Worm (Caenorhabditis elegans) whole organism, L1 larva: ENCODE results near the gene T25D3.4.

Experiments used
- fos-1 ChIP-seq: fragments of 150-350 bp; optimal IDR thresholded peaks from 2 replicates; lab custom pipeline; 2014; ENCODE audit warnings: missing biosample characterization, missing genetic modification characterization
- isw-1 ChIP-seq: fragments of 200-800 bp; sonication (Bioruptor generic); IDR thresholded peaks from 2 replicates; pipeline ENCODE4 v1.3.6; 2022; ENCODE audit warnings: missing genetic modification characterization, missing compliant biosample characterization
- ztf-11 ChIP-seq, 2 experiments: sonication (generic microtip); optimal IDR thresholded peaks; 2 replicates each; lab custom pipeline; 2016 to 2017; ENCODE audit warnings: missing genetic modification characterization in 2 of 2, missing biosample characterization in 1 of 2, missing compliant biosample characterization in 1 of 2

DNA sequence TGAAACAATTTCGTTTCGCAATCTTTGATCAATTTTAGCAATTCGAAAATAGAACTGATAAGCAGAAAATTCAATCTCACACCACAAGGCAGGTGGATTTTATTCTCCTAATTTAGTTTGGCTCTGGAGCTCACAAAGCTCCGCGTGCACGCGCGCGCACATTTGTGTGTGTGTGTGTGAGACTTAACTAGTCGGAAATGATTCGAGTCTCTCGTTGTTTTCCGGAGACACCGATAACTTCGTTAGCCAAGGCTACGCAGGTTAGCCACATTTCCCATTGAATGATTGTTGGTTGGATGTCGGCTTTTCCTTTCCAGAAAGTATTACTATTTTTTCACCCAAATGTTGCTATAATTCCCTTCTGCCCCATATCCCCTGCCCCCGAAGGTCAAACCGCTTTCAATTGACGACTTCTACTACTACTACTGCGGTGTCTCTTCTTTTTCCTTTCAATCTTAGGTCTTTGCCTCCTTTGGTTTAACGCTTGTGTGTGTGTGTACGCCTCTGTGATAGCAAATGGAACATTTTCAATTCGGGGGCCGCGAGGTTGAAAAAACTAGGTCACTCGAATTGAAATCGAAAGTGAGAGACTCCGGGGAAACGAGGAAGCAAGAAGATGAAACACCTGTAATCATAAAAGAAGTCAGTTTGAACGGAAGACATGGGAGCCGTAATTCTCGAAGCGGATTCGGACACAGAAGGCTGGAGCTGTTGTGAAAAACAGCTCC is 11.1 kb downstream of the T25D3.4 start:
- no peak for TF ChIP-seq ztf-11 (tag; optimal IDR thresholded peaks at IDR 0.05; lab: Kevin White, UChicago)
- no peak for TF ChIP-seq isw-1 (GFP tag; lab: Robert Waterston, UW)
- no peak for TF ChIP-seq fos-1 (tag; lab: Kevin White, UChicago)
